Worm (Caenorhabditis elegans) whole organism, L1 larva: ENCODE data around the gene C05E4.15.
A peak's percentile ranks its signal among the peaks of the same experiment; 100 is the strongest.

Source experiments
- C16A3.4 ChIP-seq: fragments of 150-350 bp; optimal IDR thresholded peaks from 2 replicates; lab custom pipeline; 2014; ENCODE audit warnings: missing biosample characterization, missing genetic modification characterization
- C34B4.2 ChIP-seq: sonication (generic microtip); optimal IDR thresholded peaks from 2 replicates; lab custom pipeline; 2017; ENCODE audit warnings: mild to moderate bottlenecking, missing genetic modification characterization, missing compliant biosample characterization
- F16B12.6 ChIP-seq: fragments of 150-350 bp; optimal IDR thresholded peaks from 2 replicates; lab custom pipeline; 2014; ENCODE audit warnings: missing biosample characterization, missing genetic modification characterization
- Y116A8C.19 ChIP-seq: sonication (generic microtip); optimal IDR thresholded peaks from 2 replicates; lab custom pipeline; 2016; ENCODE audit warnings: missing compliant biosample characterization, missing genetic modification characterization, borderline replicate concordance
- aha-1 ChIP-seq: fragments of 150-350 bp; optimal IDR thresholded peaks from 2 replicates; lab custom pipeline; 2014; ENCODE audit warnings: missing biosample characterization, missing genetic modification characterization
- blmp-1 ChIP-seq: fragments of 150-350 bp; optimal IDR thresholded peaks from 2 replicates; lab custom pipeline; 2014; ENCODE audit warnings: missing biosample characterization, missing genetic modification characterization
- ceh-88 ChIP-seq: fragments of 200-800 bp; sonication (Bioruptor generic); IDR thresholded peaks from 2 replicates; pipeline ENCODE4 v1.3.6; 2022; ENCODE audit warnings: missing genetic modification characterization, missing compliant biosample characterization
- ceh-90 ChIP-seq: sonication (generic microtip); optimal IDR thresholded peaks from 2 replicates; lab custom pipeline; 2016; ENCODE audit warnings: missing genetic modification characterization, missing compliant biosample characterization
- ces-1 ChIP-seq: fragments of 150-350 bp; optimal IDR thresholded peaks from 2 replicates; lab custom pipeline; 2014; ENCODE audit warnings: missing biosample characterization, missing genetic modification reagents, missing genetic modification characterization
- dpl-1 ChIP-seq, 3 experiments: fragments of 150-350 bp in 2 of 3; sonication (generic microtip) in 1 of 3; optimal IDR thresholded peaks; 2 replicates each; lab custom pipeline; 2014 to 2017; ENCODE audit warnings: missing biosample characterization in 3 of 3, missing genetic modification characterization in 3 of 3, missing genetic modification reagents in 3 of 3
- dsc-1 ChIP-seq: sonication (generic microtip); optimal IDR thresholded peaks from 2 replicates; lab custom pipeline; 2016; ENCODE audit warnings: mild to moderate bottlenecking, missing genetic modification characterization, missing compliant biosample characterization
- efl-1 ChIP-seq, 4 experiments: fragments of 150-350 bp; optimal IDR thresholded peaks in 3 of 4; peaks in 1 of 4; 1 replicate in 1 of 4; 2 replicates in 3 of 4; lab custom pipeline; 2014; ENCODE audit warnings: missing biosample characterization in 2 of 4, missing genetic modification characterization in 2 of 4, missing genetic modification reagents in 2 of 4
- egl-13 ChIP-seq: sonication (generic microtip); optimal IDR thresholded peaks from 2 replicates; lab custom pipeline; 2016; ENCODE audit warnings: missing genotype, missing genetic modification reagents, missing genetic modification characterization, missing compliant biosample characterization
- egl-27 ChIP-seq, 2 experiments: fragments of 150-350 bp in 1 of 2; sonication (generic microtip); optimal IDR thresholded peaks; 3 replicates each; lab custom pipeline; 2017 to 2018; ENCODE audit warnings: missing biosample characterization in 2 of 2, missing genetic modification characterization in 2 of 2, missing genetic modification reagents in 2 of 2
- ets-5 ChIP-seq: fragments of 200-800 bp; sonication (Bioruptor generic); IDR thresholded peaks from 2 replicates; pipeline ENCODE4 v1.3.6; 2022; ENCODE audit warnings: missing genetic modification characterization, missing compliant biosample characterization
- fkh-10 ChIP-seq: sonication (generic microtip); optimal IDR thresholded peaks from 2 replicates; lab custom pipeline; 2017; ENCODE audit warnings: missing biosample characterization, missing genetic modification reagents, missing genetic modification characterization
- fkh-4 ChIP-seq: sonication (generic microtip); optimal IDR thresholded peaks from 2 replicates; lab custom pipeline; 2016; ENCODE audit warnings: missing compliant biosample characterization, missing genetic modification characterization, borderline replicate concordance
- fkh-8 ChIP-seq: sonication (generic microtip); optimal IDR thresholded peaks from 2 replicates; lab custom pipeline; 2016; ENCODE audit warnings: mild to moderate bottlenecking, missing genetic modification characterization, missing compliant biosample characterization
- grh-1 ChIP-seq: fragments of 200-800 bp; sonication (Bioruptor generic); IDR thresholded peaks from 2 replicates; pipeline ENCODE4 v1.3.6; 2022; ENCODE audit warnings: missing genetic modification reagents, missing genetic modification characterization, missing compliant biosample characterization
- hlh-4 ChIP-seq: sonication (generic microtip); optimal IDR thresholded peaks from 2 replicates; lab custom pipeline; 2016; ENCODE audit warnings: mild to moderate bottlenecking, missing genetic modification characterization, missing compliant biosample characterization
- hpl-2 ChIP-seq: fragments of 150-350 bp; optimal IDR thresholded peaks from 2 replicates; lab custom pipeline; 2014; ENCODE audit warnings: missing biosample characterization, missing genetic modification reagents, missing genetic modification characterization
- jun-1 ChIP-seq: fragments of 150-350 bp; optimal IDR thresholded peaks from 2 replicates; lab custom pipeline; 2014; ENCODE audit warnings: missing biosample characterization, missing genetic modification reagents, missing genetic modification characterization
- lin-13 ChIP-seq: fragments of 150-350 bp; optimal IDR thresholded peaks from 2 replicates; lab custom pipeline; 2014; ENCODE audit warnings: missing biosample characterization, missing genetic modification reagents, missing genetic modification characterization
- lin-15B ChIP-seq: fragments of 150-350 bp; sonication (generic microtip); optimal IDR thresholded peaks from 3 replicates; lab custom pipeline; 2014; ENCODE audit warnings: missing biosample characterization, missing genetic modification characterization
- lin-35 ChIP-seq, 2 experiments: fragments of 150-350 bp; optimal IDR thresholded peaks; 2 replicates each; lab custom pipeline; 2014; ENCODE audit warnings: missing biosample characterization in 2 of 2, missing genetic modification characterization in 2 of 2, missing genetic modification reagents in 2 of 2
- lir-3 ChIP-seq: sonication (generic microtip); optimal IDR thresholded peaks from 2 replicates; lab custom pipeline; 2016; ENCODE audit warnings: mild to moderate bottlenecking, missing genetic modification characterization, moderate library complexity, missing compliant biosample characterization; ENCODE audit not compliant: poor library complexity
- lsy-2 ChIP-seq, 2 experiments: fragments of 150-350 bp; optimal IDR thresholded peaks; 2 replicates each; lab custom pipeline; 2014; ENCODE audit warnings: missing biosample characterization in 2 of 2, missing genetic modification characterization in 2 of 2
- mab-9 ChIP-seq: fragments of 200-800 bp; sonication (Bioruptor generic); IDR thresholded peaks from 2 replicates; pipeline ENCODE4 v1.3.6; 2022; ENCODE audit warnings: missing genetic modification reagents, missing genetic modification characterization, missing compliant biosample characterization
- mdl-1 ChIP-seq, 2 experiments: fragments of 150-350 bp; optimal IDR thresholded peaks; 2 replicates each; lab custom pipeline; 2014 to 2017; ENCODE audit warnings: missing biosample characterization in 2 of 2, missing genetic modification characterization in 2 of 2, inconsistent platforms in 1 of 2
- mef-2 ChIP-seq: fragments of 150-350 bp; optimal IDR thresholded peaks from 2 replicates; lab custom pipeline; 2014; ENCODE audit warnings: missing biosample characterization, missing genetic modification characterization
- mep-1 ChIP-seq: fragments of 150-350 bp; optimal IDR thresholded peaks from 2 replicates; lab custom pipeline; 2014; ENCODE audit warnings: missing biosample characterization, missing genetic modification characterization
- nhr-12 ChIP-seq: sonication (generic microtip); optimal IDR thresholded peaks from 2 replicates; lab custom pipeline; 2017; ENCODE audit warnings: missing biosample characterization, missing genetic modification characterization
- nhr-20 ChIP-seq: sonication (generic microtip); optimal IDR thresholded peaks from 2 replicates; lab custom pipeline; 2016; ENCODE audit warnings: mild to moderate bottlenecking, missing genetic modification characterization, missing compliant biosample characterization
- nhr-47 ChIP-seq: sonication (generic microtip); optimal IDR thresholded peaks from 2 replicates; lab custom pipeline; 2016; ENCODE audit warnings: mild to moderate bottlenecking, missing genetic modification characterization, moderate library complexity, missing compliant biosample characterization
- nhr-71 ChIP-seq: sonication (generic microtip); optimal IDR thresholded peaks from 2 replicates; lab custom pipeline; 2016; ENCODE audit warnings: mild to moderate bottlenecking, missing genetic modification characterization, moderate library complexity, missing compliant biosample characterization
- nhr-76 ChIP-seq: sonication (generic microtip); optimal IDR thresholded peaks from 2 replicates; lab custom pipeline; 2017; ENCODE audit warnings: missing biosample characterization, missing genetic modification characterization
- nhr-77 ChIP-seq: fragments of 150-350 bp; optimal IDR thresholded peaks from 2 replicates; lab custom pipeline; 2014; ENCODE audit warnings: missing biosample characterization, missing genetic modification characterization
- nhr-84 ChIP-seq: sonication (generic microtip); optimal IDR thresholded peaks from 2 replicates; lab custom pipeline; 2017; ENCODE audit warnings: missing biosample characterization, missing genetic modification characterization
- nhr-85 ChIP-seq: sonication (generic microtip); peaks from one replicate; lab custom pipeline; 2016; ENCODE audit warnings: missing genetic modification characterization, inconsistent platforms, missing compliant biosample characterization
- pqm-1 ChIP-seq: sonication (generic microtip); optimal IDR thresholded peaks from 3 replicates; lab custom pipeline; 2017; ENCODE audit warnings: missing biosample characterization, missing genetic modification characterization
- rnt-1 ChIP-seq: sonication (generic microtip); optimal IDR thresholded peaks from 2 replicates; lab custom pipeline; 2016; ENCODE audit warnings: mild to moderate bottlenecking, missing genetic modification characterization, moderate library complexity, missing compliant biosample characterization
- skn-1 ChIP-seq: fragments of 150-350 bp; optimal IDR thresholded peaks from 2 replicates; lab custom pipeline; 2014; ENCODE audit warnings: missing biosample characterization, missing genetic modification characterization
- sup-37 ChIP-seq: fragments of 200-800 bp; sonication (Bioruptor generic); optimal IDR thresholded peaks from 2 replicates; lab custom pipeline; 2018; ENCODE audit warnings: mild to moderate bottlenecking, missing genetic modification characterization, missing compliant biosample characterization
- tlp-1 ChIP-seq: fragments of 150-350 bp; optimal IDR thresholded peaks from 2 replicates; lab custom pipeline; 2014; ENCODE audit warnings: missing biosample characterization, missing genetic modification characterization
- unc-130 ChIP-seq: fragments of 150-350 bp; optimal IDR thresholded peaks from 2 replicates; lab custom pipeline; 2017; ENCODE audit warnings: missing biosample characterization, missing genetic modification characterization, inconsistent platforms
- unc-30 ChIP-seq: sonication (generic microtip); optimal IDR thresholded peaks from 2 replicates; lab custom pipeline; 2017; ENCODE audit warnings: missing biosample characterization, missing genetic modification characterization
- unc-86 ChIP-seq: sonication (generic microtip); optimal IDR thresholded peaks from 2 replicates; lab custom pipeline; 2016; ENCODE audit warnings: missing genetic modification characterization, missing compliant biosample characterization
- unc-98 ChIP-seq: fragments of 200-800 bp; sonication (Bioruptor generic); IDR thresholded peaks from 2 replicates; pipeline ENCODE4 v1.3.6; 2022; ENCODE audit warnings: missing genetic modification characterization, missing compliant biosample characterization
- zag-1 ChIP-seq: fragments of 150-350 bp; optimal IDR thresholded peaks from 2 replicates; lab custom pipeline; 2014; ENCODE audit warnings: missing biosample characterization, missing genetic modification characterization
- zip-4 ChIP-seq: fragments of 200-800 bp; sonication (Bioruptor generic); optimal IDR thresholded peaks from 2 replicates; lab custom pipeline; 2018; ENCODE audit warnings: mild to moderate bottlenecking, missing genetic modification characterization, moderate library complexity, missing compliant biosample characterization
- ztf-11 ChIP-seq, 2 experiments: sonication (generic microtip); optimal IDR thresholded peaks; 2 replicates each; lab custom pipeline; 2016 to 2017; ENCODE audit warnings: missing genetic modification characterization in 2 of 2, missing biosample characterization in 1 of 2, missing compliant biosample characterization in 1 of 2

Gene C05E4.15

DNA sequence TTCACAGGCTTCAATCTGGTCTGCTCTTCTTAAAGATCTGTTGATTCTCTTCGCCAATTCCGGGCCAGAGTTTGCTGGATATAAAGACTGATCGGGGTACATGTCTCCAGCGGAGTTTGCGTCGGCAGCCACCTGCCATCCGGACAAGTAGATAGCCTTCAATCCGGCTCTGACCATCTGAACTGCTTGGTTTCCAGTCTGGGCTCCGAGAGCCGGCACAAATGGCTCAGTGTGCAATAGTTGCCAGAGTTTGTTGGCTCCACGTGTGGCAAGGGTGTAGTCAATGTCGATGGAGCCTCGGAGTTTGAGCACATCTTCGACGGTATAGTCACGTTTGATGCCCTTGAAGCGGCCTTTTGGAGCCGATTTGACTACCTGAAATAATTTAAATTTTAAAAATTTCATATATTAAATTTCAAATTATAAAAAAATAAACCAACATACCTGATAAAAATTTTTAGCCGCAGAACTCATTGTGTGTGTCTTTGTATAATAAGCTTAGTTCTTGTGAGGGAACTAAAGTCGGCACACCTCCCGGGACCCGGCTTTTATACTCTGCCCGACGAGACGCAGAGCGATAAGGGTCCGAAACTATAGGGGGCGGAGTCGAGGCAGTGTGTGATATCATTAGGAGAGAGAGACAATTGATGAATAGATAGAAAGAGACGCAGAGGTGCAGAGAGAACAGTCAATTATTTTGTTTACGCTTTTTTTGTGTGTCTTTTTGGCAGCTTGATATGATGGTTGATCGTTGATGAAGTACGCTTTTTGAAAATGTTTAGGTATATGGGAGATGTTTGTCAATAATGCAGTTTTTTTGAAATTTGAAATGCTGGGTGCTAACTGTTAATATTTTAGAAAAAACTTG, 33.4 kb downstream of the C05E4.15 start, which contains the start of the genes icl-1 and srh-2:
icl-1 (minus strand) TSS at position 521 of the 868 bp plus-strand sequence.
srh-2 (plus strand) TSS at position 818 of the 868 bp plus-strand sequence.
- TF ChIP-seq egl-13 (tag; lab: Kevin White, UChicago) = no peak
- TF ChIP-seq C16A3.4 = peak; percentile 74
- TF ChIP-seq nhr-47 (tag; lab: Kevin White, UChicago) = peak; percentile 59
- TF ChIP-seq nhr-84 (tag; lab: Kevin White, UChicago) = no peak
- no peak for TF ChIP-seq hlh-4 (tag; lab: Kevin White, UChicago)
- TF ChIP-seq unc-130 (tag; lab: Kevin White, UChicago) = peak; percentile 74
- TF ChIP-seq dpl-1 (GFP tag; optimal IDR thresholded peaks at IDR 0.05; lab: Kevin White, UChicago) = peak in 2 of 3 experiments; percentile 19 to 26
- TF ChIP-seq lin-15B (tag; lab: Kevin White, UChicago) = no peak
- TF ChIP-seq ceh-88 (GFP tag; lab: Robert Waterston, UW) = peak; percentile 67
- no peak for TF ChIP-seq ets-5 (GFP tag; lab: Robert Waterston, UW)
- TF ChIP-seq jun-1 (tag; lab: Kevin White, UChicago) = peak; percentile 15
- no peak for TF ChIP-seq unc-86 (tag; lab: Kevin White, UChicago)
- peak; percentile 40 to 49 for TF ChIP-seq efl-1 (optimal IDR thresholded peaks at IDR 0.05; lab: Kevin White, UChicago)
- TF ChIP-seq efl-1 (GFP tag; optimal IDR thresholded peaks at IDR 0.05 in 1 of 2; lab: Kevin White, UChicago) = peak in 1 of 2 experiments; percentile 91
- TF ChIP-seq nhr-76 = no peak
- TF ChIP-seq fkh-8 = no peak
- TF ChIP-seq fkh-10 (GFP tag; lab: Kevin White, UChicago) = no peak
- TF ChIP-seq mdl-1 (tag; optimal IDR thresholded peaks at IDR 0.05; lab: Kevin White, UChicago) = peak in 1 of 2 experiments; percentile 85
- TF ChIP-seq ceh-90 (tag; lab: Kevin White, UChicago) = no peak
- peak; percentile 29 for TF ChIP-seq nhr-77 (tag; lab: Kevin White, UChicago)
- no peak for TF ChIP-seq Y116A8C.19 (tag; lab: Kevin White, UChicago)
- no peak for TF ChIP-seq nhr-12 (tag; lab: Kevin White, UChicago)
- no peak for TF ChIP-seq ces-1 (GFP tag; lab: Kevin White, UChicago)
- TF ChIP-seq zag-1 = no peak
- no peak for TF ChIP-seq unc-98 (GFP tag; lab: Robert Waterston, UW)
- TF ChIP-seq ztf-11 (tag; optimal IDR thresholded peaks at IDR 0.05; lab: Kevin White, UChicago) = peak in 1 of 2 experiments; percentile 27
- TF ChIP-seq fkh-4 (tag; lab: Kevin White, UChicago) = no peak
- TF ChIP-seq nhr-20 (tag; lab: Kevin White, UChicago) = peak; percentile 85
- no peak for TF ChIP-seq egl-27 (tag; optimal IDR thresholded peaks at IDR 0.05; lab: Kevin White, UChicago)
- TF ChIP-seq skn-1 = no peak
- no peak for TF ChIP-seq grh-1
- TF ChIP-seq pqm-1 (tag; lab: Kevin White, UChicago) = no peak
- TF ChIP-seq lir-3 (tag; lab: Kevin White, UChicago) = peak; percentile 69
- TF ChIP-seq C34B4.2 (tag; lab: Kevin White, UChicago) = no peak
- peak; percentile 51 for TF ChIP-seq zip-4 (GFP tag; lab: Kevin White, UChicago)
- peak; percentile 31 to 55 for TF ChIP-seq lsy-2 (tag; optimal IDR thresholded peaks at IDR 0.05; lab: Kevin White, UChicago)
- TF ChIP-seq unc-30 (tag; lab: Kevin White, UChicago) = no peak
- no peak for TF ChIP-seq dsc-1 (tag; lab: Kevin White, UChicago)
- peak; percentile 17 for TF ChIP-seq blmp-1 (tag; lab: Kevin White, UChicago)
- 0 out of 2 replicates have a peak, but pooled peaks have one; percentile 13 for TF ChIP-seq mab-9 (GFP tag; lab: Robert Waterston, UW)
- no peak for TF ChIP-seq tlp-1 (tag; lab: Kevin White, UChicago)
- no peak for TF ChIP-seq F16B12.6
- peak in 1 of 2 experiments; percentile 75 for TF ChIP-seq lin-35 (GFP tag; optimal IDR thresholded peaks at IDR 0.05; lab: Kevin White, UChicago)
- TF ChIP-seq mef-2 (tag; lab: Kevin White, UChicago) = no peak
- TF ChIP-seq sup-37 (GFP tag; lab: Kevin White, UChicago) = peak; percentile 59
- TF ChIP-seq lin-13 = peak; percentile 38
- TF ChIP-seq rnt-1 (tag; lab: Kevin White, UChicago) = peak; percentile 88
- TF ChIP-seq mep-1 (tag; lab: Kevin White, UChicago) = peak; percentile 59
- TF ChIP-seq nhr-85 (tag; lab: Kevin White, UChicago) = peak; percentile 92
- no peak for TF ChIP-seq hpl-2
- no peak for TF ChIP-seq aha-1 (tag; lab: Kevin White, UChicago)
- peak; percentile 95 for TF ChIP-seq nhr-71 (tag; lab: Kevin White, UChicago)
